Worm (Caenorhabditis elegans) whole organism, young adult: ENCODE data around the gene ztf-20.
A peak's percentile ranks its signal among the peaks of the same experiment; 100 is the strongest.

Experiments
- B0336.3 ChIP-seq: fragments of 200-800 bp; sonication (Bioruptor generic); IDR thresholded peaks from 2 replicates; pipeline ENCODE4 v1.3.6; 2022; ENCODE audit warnings: missing genetic modification characterization, missing compliant biosample characterization
- F33H1.4 ChIP-seq: fragments of 200-800 bp; sonication (Bioruptor generic); IDR thresholded peaks from 2 replicates; pipeline ENCODE4 v1.3.6; 2022; ENCODE audit warnings: missing genetic modification reagents, missing genetic modification characterization, missing compliant biosample characterization
- K11D2.4 ChIP-seq: fragments of 200-800 bp; sonication (Bioruptor generic); IDR thresholded peaks from 2 replicates; pipeline ENCODE4 v1.3.6; 2022; ENCODE audit warnings: missing genetic modification reagents, missing genetic modification characterization, missing compliant biosample characterization
- T26A5.8 ChIP-seq: sonication (generic microtip); optimal IDR thresholded peaks from 2 replicates; lab custom pipeline; 2016; ENCODE audit warnings: missing genetic modification characterization, missing compliant biosample characterization
- Y53F4B.3 ChIP-seq: fragments of 200-800 bp; sonication (Bioruptor generic); IDR thresholded peaks from 2 replicates; pipeline ENCODE4 v1.3.6; 2022; ENCODE audit warnings: missing genetic modification reagents, missing genetic modification characterization, missing compliant biosample characterization
- aptf-2 ChIP-seq: fragments of 200-800 bp; sonication (Bioruptor generic); conservative IDR thresholded peaks from 2 replicates; pipeline ENCODE4 v1.3.6; 2022; ENCODE audit warnings: missing genetic modification reagents, missing genetic modification characterization, missing compliant biosample characterization
- attf-5 ChIP-seq: fragments of 200-800 bp; sonication (Bioruptor generic); optimal IDR thresholded peaks from 2 replicates; lab custom pipeline; 2018; ENCODE audit warnings: mild to moderate bottlenecking, missing genetic modification characterization, missing compliant biosample characterization
- bed-1 ChIP-seq: fragments of 200-800 bp; sonication (Bioruptor generic); IDR thresholded peaks from 2 replicates; pipeline ENCODE4 v1.3.6; 2022; ENCODE audit warnings: missing genetic modification reagents, missing genetic modification characterization, missing compliant biosample characterization
- bed-2 ChIP-seq: fragments of 200-800 bp; sonication (Bioruptor generic); IDR thresholded peaks from 2 replicates; pipeline ENCODE4 v1.3.6; 2022; ENCODE audit warnings: missing genetic modification reagents, missing genetic modification characterization, missing compliant biosample characterization
- ccch-3 ChIP-seq: fragments of 200-800 bp; sonication (Bioruptor generic); optimal IDR thresholded peaks from 2 replicates; lab custom pipeline; 2018; ENCODE audit warnings: mild to moderate bottlenecking, missing genetic modification characterization, missing compliant biosample characterization
- ceh-100 ChIP-seq: fragments of 200-800 bp; sonication (Bioruptor generic); IDR thresholded peaks from 2 replicates; pipeline ENCODE4 v1.3.6; 2022; ENCODE audit warnings: missing genetic modification reagents, missing genetic modification characterization, missing compliant biosample characterization
- ceh-40 ChIP-seq: fragments of 200-800 bp; sonication (Bioruptor generic); IDR thresholded peaks from 2 replicates; pipeline ENCODE4 v1.3.6; 2022; ENCODE audit warnings: missing genetic modification characterization, missing compliant biosample characterization
- ceh-58 ChIP-seq: fragments of 200-800 bp; sonication (Bioruptor generic); IDR thresholded peaks from 2 replicates; pipeline ENCODE4 v1.3.6; 2022; ENCODE audit warnings: missing genetic modification characterization, missing compliant biosample characterization
- dox-1 ChIP-seq: fragments of 200-800 bp; sonication (Bioruptor generic); IDR thresholded peaks from 2 replicates; pipeline ENCODE4 v1.3.6; 2022; ENCODE audit warnings: missing genetic modification reagents, missing genetic modification characterization, missing compliant biosample characterization
- egl-18 ChIP-seq: fragments of 200-800 bp; sonication (Bioruptor generic); IDR thresholded peaks from 2 replicates; pipeline ENCODE4 v1.3.6; 2022; ENCODE audit warnings: missing genetic modification reagents, missing genetic modification characterization, missing compliant biosample characterization
- egl-44 ChIP-seq: fragments of 200-800 bp; sonication (Bioruptor generic); IDR thresholded peaks from 2 replicates; pipeline ENCODE4 v1.3.6; 2022; ENCODE audit warnings: missing genetic modification reagents, missing genetic modification characterization, missing compliant biosample characterization
- him-1 ChIP-seq: sonication (generic microtip); optimal IDR thresholded peaks from 2 replicates; lab custom pipeline; 2016; ENCODE audit warnings: missing genotype, missing genetic modification reagents, missing genetic modification characterization, missing compliant biosample characterization
- hlh-26 ChIP-seq: fragments of 200-800 bp; sonication (Bioruptor generic); conservative IDR thresholded peaks from 2 replicates; pipeline ENCODE4 v1.3.6; 2022; ENCODE audit warnings: missing genetic modification reagents, missing genetic modification characterization, missing compliant biosample characterization
- hsf-1 ChIP-seq: fragments of 200-800 bp; sonication (Bioruptor generic); IDR thresholded peaks from 2 replicates; pipeline ENCODE4 v1.3.6; 2022; ENCODE audit warnings: missing genetic modification reagents, missing genetic modification characterization, missing compliant biosample characterization
- let-526 ChIP-seq: fragments of 200-800 bp; sonication (Bioruptor generic); IDR thresholded peaks from 2 replicates; pipeline ENCODE4 v1.3.6; 2022; ENCODE audit warnings: missing genetic modification reagents, missing genetic modification characterization, missing compliant biosample characterization
- lin-26 ChIP-seq: fragments of 200-800 bp; sonication (Bioruptor generic); IDR thresholded peaks from 2 replicates; pipeline ENCODE4 v1.3.6; 2022; ENCODE audit warnings: missing genetic modification reagents, missing genetic modification characterization, missing compliant biosample characterization
- lin-40 ChIP-seq: sonication (generic microtip); optimal IDR thresholded peaks from 2 replicates; lab custom pipeline; 2016; ENCODE audit warnings: missing genetic modification characterization, mild to moderate bottlenecking, missing compliant biosample characterization, missing genotype, missing genetic modification reagents
- lir-1 ChIP-seq: fragments of 200-800 bp; sonication (Bioruptor generic); conservative IDR thresholded peaks from 2 replicates; pipeline ENCODE4 v1.3.6; 2022; ENCODE audit warnings: missing genetic modification reagents, missing genetic modification characterization, missing compliant biosample characterization
- madf-3 ChIP-seq: fragments of 200-800 bp; sonication (Bioruptor generic); IDR thresholded peaks from 2 replicates; pipeline ENCODE4 v1.3.6; 2022; ENCODE audit warnings: missing genetic modification reagents, missing genetic modification characterization, missing compliant biosample characterization
- madf-6 ChIP-seq: fragments of 200-800 bp; sonication (Bioruptor generic); IDR thresholded peaks from 2 replicates; pipeline ENCODE4 v1.3.6; 2022; ENCODE audit warnings: missing genetic modification reagents, missing genetic modification characterization, missing compliant biosample characterization
- nfya-2 ChIP-seq: fragments of 200-800 bp; sonication (Bioruptor generic); IDR thresholded peaks from 2 replicates; pipeline ENCODE4 v1.3.6; 2022; ENCODE audit warnings: missing genetic modification reagents, missing genetic modification characterization, missing compliant biosample characterization
- nhr-80 ChIP-seq: sonication (generic microtip); optimal IDR thresholded peaks from 2 replicates; lab custom pipeline; 2016; ENCODE audit warnings: missing genetic modification characterization, missing compliant biosample characterization
- rpc-1 ChIP-seq, 2 experiments: fragments of 150-350 bp in 1 of 2; sonication (generic microtip) in 1 of 2; optimal IDR thresholded peaks; 2 replicates each; lab custom pipeline; 2014 to 2018; ENCODE audit warnings: missing biosample characterization in 1 of 2, missing genetic modification characterization in 1 of 2, missing genetic modification reagents in 1 of 2, missing genotype in 1 of 2
- snpc-1.1 ChIP-seq: sonication (generic microtip); optimal IDR thresholded peaks from 2 replicates; lab custom pipeline; 2017; ENCODE audit warnings: missing genetic modification characterization, mild to moderate bottlenecking, missing compliant biosample characterization, antibody characterized with exemption, moderate library complexity, missing genotype, missing genetic modification reagents; ENCODE audit not compliant: insufficient read depth
- snpc-1.3 ChIP-seq: sonication (generic microtip); optimal IDR thresholded peaks from 2 replicates; lab custom pipeline; 2017; ENCODE audit warnings: missing genetic modification characterization, mild to moderate bottlenecking, missing compliant biosample characterization, antibody characterized with exemption, moderate library complexity, missing genotype, missing genetic modification reagents; ENCODE audit not compliant: insufficient read depth
- unc-130 ChIP-seq: sonication (generic microtip); optimal IDR thresholded peaks from 2 replicates; lab custom pipeline; 2016; ENCODE audit warnings: missing genetic modification reagents, missing genetic modification characterization, missing compliant biosample characterization
- ztf-18 ChIP-seq: sonication (generic microtip); optimal IDR thresholded peaks from 2 replicates; lab custom pipeline; 2016; ENCODE audit warnings: missing genotype, mild to moderate bottlenecking, missing genetic modification characterization, missing compliant biosample characterization
- ztf-3 ChIP-seq: fragments of 200-800 bp; sonication (Bioruptor generic); optimal IDR thresholded peaks from 2 replicates; lab custom pipeline; 2018; ENCODE audit warnings: mild to moderate bottlenecking, missing genetic modification characterization, missing compliant biosample characterization
- ztf-6 ChIP-seq: fragments of 200-800 bp; sonication (Bioruptor generic); IDR thresholded peaks from 2 replicates; pipeline ENCODE4 v1.3.6; 2022; ENCODE audit warnings: missing genetic modification reagents, missing genetic modification characterization, missing compliant biosample characterization

ztf-20 gene

ce11 chrV:18980980-18981529, 21.1 kb upstream of the ztf-20 start, which contains the start of the genes mrps-35 and sws-1 (continued):
- peak; percentile 63 for TF ChIP-seq ztf-18 (tag; lab: Kevin White, UChicago)
- no peak for TF ChIP-seq ztf-6
- no peak for TF ChIP-seq Y53F4B.3
- TF ChIP-seq bed-2 (GFP tag; lab: Robert Waterston, UW): peak; percentile 78; the same call in 1 of the 2 replicates
- 0 out of 2 replicates have a peak, but pooled peaks have one; percentile 48 for TF ChIP-seq K11D2.4 (GFP tag; lab: Robert Waterston, UW)
- TF ChIP-seq unc-130 (GFP tag; lab: Kevin White, UChicago): peak; percentile 58
- peak; percentile 41; the same call in 1 of the 2 replicates for TF ChIP-seq F33H1.4 (GFP tag; lab: Robert Waterston, UW)
- TF ChIP-seq hsf-1: 0 out of 2 replicates have a peak, but pooled peaks have one; percentile 42
- TF ChIP-seq ztf-3: no peak
- TF ChIP-seq ccch-3 (GFP tag; lab: Kevin White, UChicago): no peak
- TF ChIP-seq T26A5.8: no peak
- peak; percentile 61; the same call in 1 of the 2 replicates for TF ChIP-seq ceh-40 (GFP tag; lab: Robert Waterston, UW)
- peak; percentile 57; the same call in 1 of the 2 replicates for TF ChIP-seq aptf-2
- no peak for TF ChIP-seq B0336.3
- peak; percentile 25 for TF ChIP-seq snpc-1.3 (tag; lab: Kevin White, UChicago)
- TF ChIP-seq ceh-100 (GFP tag; lab: Robert Waterston, UW): peak; percentile 27; the same call in 1 of the 2 replicates
- TF ChIP-seq snpc-1.1 (tag; lab: Kevin White, UChicago): no peak
- TF ChIP-seq nfya-2 (GFP tag; lab: Robert Waterston, UW): no peak
- no peak for TF ChIP-seq ceh-58
- no peak for TF ChIP-seq egl-18 (GFP tag; lab: Robert Waterston, UW)
- TF ChIP-seq lir-1: peak; percentile 20; the same call in 1 of the 2 replicates
- TF ChIP-seq lin-26: no peak
- no peak for TF ChIP-seq attf-5 (GFP tag; lab: Kevin White, UChicago)
- no peak for TF ChIP-seq hlh-26 (GFP tag; lab: Robert Waterston, UW)
- TF ChIP-seq madf-6 (GFP tag; lab: Robert Waterston, UW): peak; percentile 71
- TF ChIP-seq egl-44 (GFP tag; lab: Robert Waterston, UW): no peak
- TF ChIP-seq dox-1 (GFP tag; lab: Robert Waterston, UW): peak; percentile 78
- peak; percentile 21 for TF ChIP-seq him-1 (tag; lab: Kevin White, UChicago)
- no peak for TF ChIP-seq rpc-1 (optimal IDR thresholded peaks at IDR 0.05; lab: Kevin White, UChicago)
- TF ChIP-seq rpc-1 (tag; optimal IDR thresholded peaks at IDR 0.05; lab: Kevin White, UChicago): no peak
- no peak for TF ChIP-seq bed-1 (GFP tag; lab: Robert Waterston, UW)
- no peak for TF ChIP-seq lin-40 (tag; lab: Kevin White, UChicago)

DNA sequence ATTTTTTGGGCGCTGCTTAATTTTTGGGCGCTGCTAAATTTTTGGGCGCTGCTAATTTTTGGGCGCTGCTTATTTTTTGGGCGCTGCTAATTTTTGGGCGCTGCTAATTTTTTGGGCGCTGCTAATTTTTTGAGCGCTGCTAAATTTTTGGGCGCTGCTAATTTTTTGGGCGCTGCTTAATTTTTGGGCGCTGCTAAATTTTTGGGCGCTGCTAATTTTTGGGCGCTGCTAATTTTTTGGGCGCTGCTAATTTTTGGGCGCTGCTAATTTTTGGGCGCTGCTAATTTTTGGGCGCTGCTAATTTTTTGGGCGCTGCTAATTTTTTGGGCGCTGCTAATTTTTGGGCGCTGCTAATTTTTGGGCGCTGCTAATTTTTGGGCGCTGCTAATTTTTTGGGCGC, 20.1 kb upstream of the ztf-20 start:
- TF ChIP-seq madf-6 (GFP tag; lab: Robert Waterston, UW) (0 out of 2 replicates have a peak, but pooled peaks have one; percentile 15), K11D2.4 (GFP tag; lab: Robert Waterston, UW) (0 out of 2 replicates have a peak, but pooled peaks have one; percentile 9), let-526 (GFP tag; lab: Robert Waterston, UW) (0 out of 2 replicates have a peak, but pooled peaks have one; percentile 17), F33H1.4 (GFP tag; lab: Robert Waterston, UW) (0 out of 2 replicates have a peak, but pooled peaks have one; percentile 22), madf-3 (GFP tag; lab: Robert Waterston, UW) (peak; percentile 8; the same call in 1 of the 2 replicates), bed-1 (GFP tag; lab: Robert Waterston, UW) (0 out of 2 replicates have a peak, but pooled peaks have one; percentile 25), lin-26 (0 out of 2 replicates have a peak, but pooled peaks have one; percentile 22)
- TF ChIP-seq, all 124 proteins: peak for 7; not testable (repeated sequence) for 117

- no peak for TF ChIP-seq T26A5.8
- TF ChIP-seq nhr-80 (tag; lab: Kevin White, UChicago): peak; percentile 60
Observed at ce11 chrV:18978301-18978700, 18.3 kb upstream of the ztf-20 start.
